Worm (Caenorhabditis elegans) whole organism, young adult: ENCODE results near the gene str-143.

Source experiments
- C06A6.2 ChIP-seq: fragments of 200-800 bp; sonication (Bioruptor generic); conservative IDR thresholded peaks from 2 replicates; pipeline ENCODE4 v1.3.6; 2022; ENCODE audit warnings: missing genetic modification characterization, missing compliant biosample characterization
- F10E7.11 ChIP-seq: sonication (generic microtip); optimal IDR thresholded peaks from 2 replicates; lab custom pipeline; 2017; ENCODE audit warnings: mild to moderate bottlenecking, missing genetic modification characterization, moderate library complexity, missing compliant biosample characterization
- F22D6.2 ChIP-seq: sonication (generic microtip); optimal IDR thresholded peaks from 2 replicates; lab custom pipeline; 2016; ENCODE audit warnings: mild to moderate bottlenecking, missing genetic modification characterization, missing compliant biosample characterization
- F37B4.10 ChIP-seq: fragments of 200-800 bp; sonication (Bioruptor generic); IDR thresholded peaks from 2 replicates; pipeline ENCODE4 v1.3.6; 2022; ENCODE audit warnings: missing genetic modification characterization, missing compliant biosample characterization
- F57C9.4 ChIP-seq: sonication (generic microtip); optimal IDR thresholded peaks from 2 replicates; lab custom pipeline; 2017; ENCODE audit warnings: mild to moderate bottlenecking, missing genetic modification characterization, missing compliant biosample characterization
- Y53F4B.3 ChIP-seq: fragments of 200-800 bp; sonication (Bioruptor generic); IDR thresholded peaks from 2 replicates; pipeline ENCODE4 v1.3.6; 2022; ENCODE audit warnings: missing genetic modification reagents, missing genetic modification characterization, missing compliant biosample characterization
- Y95B8A.8 ChIP-seq: fragments of 200-800 bp; sonication (Bioruptor generic); IDR thresholded peaks from 2 replicates; pipeline ENCODE4 v1.3.6; 2022; ENCODE audit warnings: missing genetic modification reagents, missing genetic modification characterization, missing compliant biosample characterization
- akir-1 ChIP-seq: fragments of 200-800 bp; sonication (Bioruptor generic); optimal IDR thresholded peaks from 2 replicates; lab custom pipeline; 2018; ENCODE audit warnings: mild to moderate bottlenecking, missing genetic modification characterization, moderate library complexity, missing compliant biosample characterization
- ama-1 ChIP-seq, 3 experiments: fragments of 150-350 bp in 1 of 3; sonication (generic microtip) in 2 of 3; optimal IDR thresholded peaks; 2 replicates each; lab custom pipeline; 2014 to 2018; ENCODE audit warnings: missing biosample characterization in 2 of 3, missing genetic modification characterization in 2 of 3, missing genetic modification reagents in 2 of 3
- attf-6 ChIP-seq: fragments of 200-800 bp; sonication (Bioruptor generic); IDR thresholded peaks from 2 replicates; pipeline ENCODE4 v1.3.6; 2022; ENCODE audit warnings: missing genetic modification reagents, missing genetic modification characterization, missing compliant biosample characterization
- cebp-1 ChIP-seq, 2 experiments: fragments of 200-800 bp in 1 of 2; sonication (Bioruptor generic) in 1 of 2; sonication (generic microtip) in 1 of 2; IDR thresholded peaks in 1 of 2; optimal IDR thresholded peaks in 1 of 2; 2 replicates each; pipeline versions ENCODE4 v1.3.6 to Lab custom; 2017 to 2022; ENCODE audit warnings: missing compliant biosample characterization in 2 of 2, missing genetic modification characterization in 2 of 2, mild to moderate bottlenecking in 1 of 2, missing genetic modification reagents in 1 of 2, moderate library complexity in 1 of 2
- die-1 ChIP-seq: sonication (generic microtip); optimal IDR thresholded peaks from 2 replicates; lab custom pipeline; 2016; ENCODE audit warnings: missing genotype, mild to moderate bottlenecking, missing genetic modification characterization, missing compliant biosample characterization
- ets-4 ChIP-seq: fragments of 200-800 bp; sonication (Bioruptor generic); optimal IDR thresholded peaks from 2 replicates; lab custom pipeline; 2018; ENCODE audit warnings: mild to moderate bottlenecking, missing genetic modification characterization, missing compliant biosample characterization
- hmg-1.2 ChIP-seq: fragments of 200-800 bp; sonication (Bioruptor generic); IDR thresholded peaks from 2 replicates; pipeline ENCODE4 v1.3.6; 2022; ENCODE audit warnings: missing genetic modification reagents, missing genetic modification characterization, missing compliant biosample characterization
- lin-40 ChIP-seq: sonication (generic microtip); optimal IDR thresholded peaks from 2 replicates; lab custom pipeline; 2016; ENCODE audit warnings: missing genetic modification characterization, mild to moderate bottlenecking, missing compliant biosample characterization, missing genotype, missing genetic modification reagents
- madf-3 ChIP-seq: fragments of 200-800 bp; sonication (Bioruptor generic); IDR thresholded peaks from 2 replicates; pipeline ENCODE4 v1.3.6; 2022; ENCODE audit warnings: missing genetic modification reagents, missing genetic modification characterization, missing compliant biosample characterization
- madf-6 ChIP-seq: fragments of 200-800 bp; sonication (Bioruptor generic); IDR thresholded peaks from 2 replicates; pipeline ENCODE4 v1.3.6; 2022; ENCODE audit warnings: missing genetic modification reagents, missing genetic modification characterization, missing compliant biosample characterization
- mel-28 ChIP-seq: sonication (generic microtip); optimal IDR thresholded peaks from 2 replicates; lab custom pipeline; 2016; ENCODE audit warnings: borderline replicate concordance, mild to moderate bottlenecking, missing genetic modification characterization, missing compliant biosample characterization
- mes-4 ChIP-seq: sonication (generic microtip); optimal IDR thresholded peaks from 2 replicates; lab custom pipeline; 2016; ENCODE audit warnings: missing genotype, missing genetic modification characterization, missing compliant biosample characterization
- nfya-1 ChIP-seq: sonication (generic microtip); optimal IDR thresholded peaks from 2 replicates; lab custom pipeline; 2017; ENCODE audit warnings: antibody characterized with exemption, missing compliant biosample characterization, missing genetic modification characterization, borderline replicate concordance; ENCODE audit not compliant: insufficient read depth
- nfya-2 ChIP-seq: fragments of 200-800 bp; sonication (Bioruptor generic); IDR thresholded peaks from 2 replicates; pipeline ENCODE4 v1.3.6; 2022; ENCODE audit warnings: missing genetic modification reagents, missing genetic modification characterization, missing compliant biosample characterization
- nhr-27 ChIP-seq: fragments of 200-800 bp; sonication (Bioruptor generic); optimal IDR thresholded peaks from 2 replicates; lab custom pipeline; 2018; ENCODE audit warnings: mild to moderate bottlenecking, missing genetic modification characterization, moderate library complexity, missing compliant biosample characterization
- nhr-80 ChIP-seq: sonication (generic microtip); optimal IDR thresholded peaks from 2 replicates; lab custom pipeline; 2016; ENCODE audit warnings: missing genetic modification characterization, missing compliant biosample characterization
- nhr-90 ChIP-seq: sonication (generic microtip); optimal IDR thresholded peaks from 2 replicates; lab custom pipeline; 2016; ENCODE audit warnings: missing genotype, mild to moderate bottlenecking, missing genetic modification characterization, missing compliant biosample characterization
- pha-4 ChIP-seq: fragments of 150-350 bp; sonication (generic microtip); optimal IDR thresholded peaks from 2 replicates; lab custom pipeline; 2014; ENCODE audit warnings: missing biosample characterization, missing genetic modification reagents, missing genetic modification characterization
- repo-1 ChIP-seq: sonication (generic microtip); optimal IDR thresholded peaks from 2 replicates; lab custom pipeline; 2017; ENCODE audit warnings: mild to moderate bottlenecking, missing genetic modification characterization, missing compliant biosample characterization
- rpc-1 ChIP-seq, 2 experiments: fragments of 150-350 bp in 1 of 2; sonication (generic microtip) in 1 of 2; optimal IDR thresholded peaks; 2 replicates each; lab custom pipeline; 2014 to 2018; ENCODE audit warnings: missing biosample characterization in 1 of 2, missing genetic modification characterization in 1 of 2, missing genetic modification reagents in 1 of 2, missing genotype in 1 of 2
- sea-2 ChIP-seq: fragments of 200-800 bp; sonication (Bioruptor generic); IDR thresholded peaks from 2 replicates; pipeline ENCODE4 v1.3.6; 2022; ENCODE audit warnings: missing genetic modification characterization, missing compliant biosample characterization
- snpc-3.4 ChIP-seq: sonication (generic microtip); optimal IDR thresholded peaks from 2 replicates; lab custom pipeline; 2017; ENCODE audit warnings: missing genetic modification characterization, mild to moderate bottlenecking, missing compliant biosample characterization, antibody characterized with exemption, moderate library complexity, missing genotype, missing genetic modification reagents
- somi-1 ChIP-seq: fragments of 200-800 bp; sonication (Bioruptor generic); optimal IDR thresholded peaks from 2 replicates; lab custom pipeline; 2018; ENCODE audit warnings: mild to moderate bottlenecking, missing genetic modification characterization, missing compliant biosample characterization
- xnd-1 ChIP-seq: sonication (generic microtip); optimal IDR thresholded peaks from 2 replicates; lab custom pipeline; 2016; ENCODE audit warnings: missing genotype, missing genetic modification reagents, missing genetic modification characterization, missing compliant biosample characterization
- ztf-18 ChIP-seq: sonication (generic microtip); optimal IDR thresholded peaks from 2 replicates; lab custom pipeline; 2016; ENCODE audit warnings: missing genotype, mild to moderate bottlenecking, missing genetic modification characterization, missing compliant biosample characterization
- ztf-28 ChIP-seq: fragments of 200-800 bp; sonication (Bioruptor generic); IDR thresholded peaks from 2 replicates; pipeline ENCODE4 v1.3.6; 2022; ENCODE audit warnings: missing genetic modification reagents, missing genetic modification characterization, missing compliant biosample characterization

The str-143 gene

DNA sequence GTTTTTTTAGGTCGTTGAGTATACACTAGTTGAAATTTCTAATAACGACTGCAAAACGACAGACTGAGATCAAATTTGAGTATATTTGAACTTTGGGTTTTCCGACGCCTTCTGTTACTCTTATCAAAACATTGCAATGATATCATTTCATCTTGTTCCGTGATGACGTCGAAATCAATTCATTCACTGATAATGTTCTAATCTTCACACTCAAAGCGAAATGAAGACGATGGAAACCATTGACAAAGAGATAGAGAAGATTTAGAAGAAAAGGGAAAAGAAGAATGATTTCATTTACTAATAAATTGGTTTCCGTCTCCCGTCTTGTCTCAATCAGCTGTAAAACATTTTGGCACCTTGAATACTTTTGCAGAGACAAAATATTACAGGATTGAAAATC, 3.6 kb upstream of the str-143 start:
- TF ChIP-seq somi-1 (GFP tag; lab: Kevin White, UChicago), result peak; percentile 15
- no peak for TF ChIP-seq ets-4 (GFP tag; lab: Kevin White, UChicago)

DNA sequence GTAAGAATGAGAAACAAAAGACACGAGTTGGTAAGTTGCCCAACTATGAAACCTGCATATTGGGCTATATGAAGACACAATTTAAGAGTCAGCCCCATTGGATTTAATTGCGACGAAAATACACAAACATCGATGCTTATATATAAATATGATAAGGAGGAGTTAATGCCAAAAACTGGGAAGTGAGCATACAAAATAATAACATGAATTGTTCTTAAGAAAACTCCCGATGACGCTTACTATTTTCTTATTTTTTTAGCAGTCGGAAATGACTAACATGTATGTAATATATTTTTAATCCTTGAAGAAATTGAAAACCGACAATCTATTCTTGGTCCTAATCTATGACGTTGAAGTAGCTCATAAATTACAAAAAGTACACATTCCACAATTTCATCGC, 2.5 kb upstream of the str-143 start, which contains the start of gene str-144:
Gene str-144 (minus strand): TSS at position 101 of the 400 bp plus-strand sequence.
- TF ChIP-seq F22D6.2 (tag; lab: Kevin White, UChicago) (no peak), sea-2 (GFP tag; lab: Robert Waterston, UW) (no peak), C06A6.2 (no peak), xnd-1 (tag; lab: Kevin White, UChicago) (no peak), nhr-27 (no peak), nfya-2 (GFP tag; lab: Robert Waterston, UW) (no peak), ama-1 (optimal IDR thresholded peaks at IDR 0.05; lab: Kevin White, UChicago) (no peak), ama-1 (GFP tag; optimal IDR thresholded peaks at IDR 0.05; lab: Kevin White, UChicago) (no peak), Y53F4B.3 (no peak), die-1 (tag; lab: Kevin White, UChicago) (no peak), nfya-1 (tag; lab: Kevin White, UChicago) (no peak), F10E7.11 (tag; lab: Kevin White, UChicago) (no peak), nhr-90 (tag; lab: Kevin White, UChicago) (no peak), somi-1 (GFP tag; lab: Kevin White, UChicago) (no peak), Y95B8A.8 (GFP tag; lab: Robert Waterston, UW) (no peak), madf-6 (GFP tag; lab: Robert Waterston, UW) (no peak), snpc-3.4 (tag; lab: Kevin White, UChicago) (no peak), nhr-80 (no peak), mel-28 (no peak)
- TF ChIP-seq, all 124 proteins: peak for 0

DNA sequence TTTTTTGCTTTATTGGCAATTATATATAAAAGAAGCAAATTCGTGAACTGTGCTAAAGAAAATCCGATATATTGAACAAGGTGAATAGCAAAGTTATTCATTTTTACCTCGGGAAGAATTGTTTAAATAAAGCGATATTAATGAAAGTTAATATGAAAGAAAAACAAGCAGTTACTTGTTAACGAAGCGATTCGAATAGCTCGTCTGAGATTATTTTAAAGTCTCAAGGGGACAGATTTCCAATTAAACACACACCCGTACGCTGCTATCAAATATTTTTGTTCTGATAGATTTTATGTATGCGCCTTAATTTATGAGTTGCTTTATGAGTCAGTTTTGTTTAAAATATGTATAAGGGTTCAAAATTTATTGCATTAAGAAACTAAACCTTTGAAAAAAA, 1.7 kb downstream of the str-143 start, which contains the start of gene str-140:
Gene str-140 (minus strand): TSS at position 101 of the 400 bp plus-strand sequence.
- no peak for TF ChIP-seq mes-4 (tag; lab: Kevin White, UChicago)
- no peak for TF ChIP-seq mel-28
- TF ChIP-seq cebp-1 (GFP tag; IDR thresholded peaks at IDR 0.05; lab: Robert Waterston, UW), result no peak
- TF ChIP-seq cebp-1 (tag; optimal IDR thresholded peaks at IDR 0.05; lab: Kevin White, UChicago), result no peak

- TF ChIP-seq hmg-1.2 (no peak), rpc-1 (optimal IDR thresholded peaks at IDR 0.05; lab: Kevin White, UChicago) (no peak), rpc-1 (tag; optimal IDR thresholded peaks at IDR 0.05; lab: Kevin White, UChicago) (no peak), lin-40 (tag; lab: Kevin White, UChicago) (no peak), F57C9.4 (tag; lab: Kevin White, UChicago) (no peak), madf-3 (GFP tag; lab: Robert Waterston, UW) (no peak), repo-1 (tag; lab: Kevin White, UChicago) (no peak), attf-6 (GFP tag; lab: Robert Waterston, UW) (no peak), ztf-18 (tag; lab: Kevin White, UChicago) (no peak), ztf-28 (GFP tag; lab: Robert Waterston, UW) (no peak), pha-4 (tag; lab: Kevin White, UChicago) (no peak)
Observed at ce11 chrV:8062074-8062473, 7.5 kb downstream of the str-143 start, which contains the start of gene str-139. Gene str-139 (minus strand): TSS chrV:8062174.

DNA sequence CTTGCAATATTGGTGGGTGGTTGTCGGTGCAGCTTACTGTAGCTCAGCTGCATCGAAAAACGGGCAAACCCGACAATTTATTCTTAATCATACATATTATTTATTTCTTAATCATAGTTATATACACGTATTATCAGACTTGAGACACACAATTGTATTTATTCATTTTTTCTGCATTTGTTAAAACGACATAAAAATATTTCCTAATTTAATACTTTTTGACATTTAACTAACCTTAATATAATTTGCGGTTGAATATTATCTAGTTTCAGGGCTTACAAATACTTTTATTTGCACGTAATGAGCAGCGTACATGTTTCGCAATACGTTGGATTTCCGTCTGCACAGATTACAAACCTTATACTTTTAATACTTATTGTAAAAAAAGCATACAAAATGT, 11.2 kb downstream of the str-143 start, which contains the start of gene str-138:
Gene str-138 (plus strand): TSS at position 301 of the 400 bp plus-strand sequence.
- TF ChIP-seq akir-1 (GFP tag; lab: Kevin White, UChicago) (no peak), F37B4.10 (GFP tag; lab: Robert Waterston, UW) (no peak)
